Fruit fly (Drosophila melanogaster): ENCODE data around the gene Blos3.

Blos3 gene

DNA sequence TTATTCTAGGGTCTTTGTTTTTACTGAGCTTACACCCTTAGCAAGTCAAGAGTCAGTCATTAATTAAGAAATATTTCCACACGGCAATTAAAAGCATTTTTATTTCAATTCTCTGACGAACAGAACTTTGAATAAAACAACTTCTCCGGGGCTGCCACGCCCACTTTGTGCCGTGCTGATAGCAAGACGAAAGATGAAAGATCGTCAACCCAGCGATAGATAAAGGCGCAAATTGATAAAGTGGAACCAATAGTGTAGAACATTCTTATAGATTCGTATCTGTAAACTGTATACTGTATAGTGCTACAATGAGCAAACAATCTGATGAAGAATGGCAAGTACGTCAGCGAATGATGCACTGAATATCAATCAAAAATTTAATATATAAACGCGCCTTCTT lies 35.1 kb upstream of the Blos3 start:
- TF ChIP-seq CG17806 (tag; optimal IDR thresholded peaks at IDR 0.05), result no peak
- TF ChIP-seq EcR (GFP tag; optimal IDR thresholded peaks at IDR 0.05), result peak; percentile 65

DNA sequence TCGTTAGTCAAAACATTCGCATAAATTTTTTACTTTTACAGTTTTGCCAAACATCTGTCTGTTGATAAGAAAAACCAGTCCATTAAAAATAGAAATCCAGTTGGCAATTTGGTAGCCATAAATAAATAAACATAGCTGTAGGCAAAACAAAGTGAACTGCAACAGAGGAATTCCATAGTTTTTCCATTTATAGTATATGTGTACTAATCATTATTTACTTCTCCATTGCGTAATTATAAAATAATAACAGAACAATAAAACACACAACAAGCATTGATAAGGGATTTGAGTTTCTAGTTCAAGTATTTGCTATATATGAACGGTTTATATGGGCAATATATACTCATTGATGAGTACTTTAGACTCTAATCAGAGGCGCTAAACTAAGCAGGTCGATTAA lies 33.4 kb upstream of the Blos3 start:
- TF ChIP-seq CG12605 (GFP tag; IDR thresholded peaks at IDR 0.05) (no peak), gl (tag; optimal IDR thresholded peaks at IDR 0.05) (no peak), CG15710 (tag; optimal IDR thresholded peaks at IDR 0.05) (no peak), Pif1B (GFP tag; optimal IDR thresholded peaks at IDR 0.05) (no peak), CG9948 (tag; optimal IDR thresholded peaks at IDR 0.05) (no peak), CG8301 (tag; optimal IDR thresholded peaks at IDR 0.05) (no peak), CG17806 (tag; optimal IDR thresholded peaks at IDR 0.05) (no peak), CG8159 (tag; optimal IDR thresholded peaks at IDR 0.05) (no peak), Ets98B (GFP tag; IDR thresholded peaks at IDR 0.05) (no peak), CG34367 (tag; optimal IDR thresholded peaks at IDR 0.05) (no peak)

DNA sequence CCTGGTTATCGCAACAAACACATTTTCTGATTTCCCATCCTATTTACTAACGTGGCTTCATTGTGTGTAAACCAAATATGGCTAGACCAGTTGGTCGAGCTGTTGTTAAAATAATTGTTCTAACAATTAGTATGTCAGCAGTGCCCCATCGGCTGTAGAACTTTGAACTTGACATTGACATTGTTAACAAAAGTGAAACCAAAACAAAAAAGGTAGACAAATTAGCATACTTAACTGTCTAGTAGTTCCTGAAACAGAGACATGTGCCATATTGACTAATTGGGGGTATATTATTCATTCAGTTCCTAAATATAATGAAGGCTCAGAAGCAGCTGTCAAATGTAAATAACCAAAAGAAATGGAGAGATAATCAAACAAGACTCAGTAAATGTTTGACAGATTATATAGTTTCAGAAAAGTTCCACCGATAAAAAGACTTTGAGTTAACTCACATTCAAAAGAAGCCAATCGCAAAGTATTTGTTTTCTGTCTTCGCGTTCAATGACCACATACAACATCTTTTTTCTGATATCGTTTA lies 32.2 kb upstream of the Blos3 start:
- no peak for TF ChIP-seq CG34367 (tag; optimal IDR thresholded peaks at IDR 0.05)
- no peak for TF ChIP-seq EcR (GFP tag; optimal IDR thresholded peaks at IDR 0.05)
- TF ChIP-seq gl (tag; optimal IDR thresholded peaks at IDR 0.05), result no peak
- TF ChIP-seq D1 (tag; optimal IDR thresholded peaks at IDR 0.05), result no peak
- no peak for TF ChIP-seq CG13204 (GFP tag; optimal IDR thresholded peaks at IDR 0.05)
- no peak for TF ChIP-seq Pif1A (GFP tag; optimal IDR thresholded peaks at IDR 0.05)
- no peak for TF ChIP-seq CG9948 (tag; optimal IDR thresholded peaks at IDR 0.05)
- TF ChIP-seq CG8301 (tag; optimal IDR thresholded peaks at IDR 0.05), result no peak

DNA sequence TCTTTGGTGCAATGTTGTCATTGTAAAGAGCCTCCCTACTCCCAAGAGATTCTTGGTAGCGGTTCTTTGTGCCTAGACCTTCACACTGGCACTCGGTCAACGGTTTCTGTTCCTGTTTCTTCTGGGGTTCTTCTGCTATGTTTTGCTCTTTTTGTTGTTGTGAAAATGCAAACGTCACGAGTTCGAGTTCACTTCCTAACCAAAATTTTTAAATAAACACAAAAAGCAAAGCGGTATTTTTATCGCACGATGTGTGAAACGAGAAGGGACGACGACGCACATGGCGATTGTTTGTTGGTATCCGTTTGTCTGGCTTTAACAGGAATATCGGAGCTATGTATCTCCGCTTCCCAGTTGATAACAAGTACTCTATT lies 30.0 kb upstream of the Blos3 start:
- no peak for TF ChIP-seq CG9948 (tag; optimal IDR thresholded peaks at IDR 0.05)
- peak; percentile 77 for TF ChIP-seq EcR (GFP tag; optimal IDR thresholded peaks at IDR 0.05)

DNA sequence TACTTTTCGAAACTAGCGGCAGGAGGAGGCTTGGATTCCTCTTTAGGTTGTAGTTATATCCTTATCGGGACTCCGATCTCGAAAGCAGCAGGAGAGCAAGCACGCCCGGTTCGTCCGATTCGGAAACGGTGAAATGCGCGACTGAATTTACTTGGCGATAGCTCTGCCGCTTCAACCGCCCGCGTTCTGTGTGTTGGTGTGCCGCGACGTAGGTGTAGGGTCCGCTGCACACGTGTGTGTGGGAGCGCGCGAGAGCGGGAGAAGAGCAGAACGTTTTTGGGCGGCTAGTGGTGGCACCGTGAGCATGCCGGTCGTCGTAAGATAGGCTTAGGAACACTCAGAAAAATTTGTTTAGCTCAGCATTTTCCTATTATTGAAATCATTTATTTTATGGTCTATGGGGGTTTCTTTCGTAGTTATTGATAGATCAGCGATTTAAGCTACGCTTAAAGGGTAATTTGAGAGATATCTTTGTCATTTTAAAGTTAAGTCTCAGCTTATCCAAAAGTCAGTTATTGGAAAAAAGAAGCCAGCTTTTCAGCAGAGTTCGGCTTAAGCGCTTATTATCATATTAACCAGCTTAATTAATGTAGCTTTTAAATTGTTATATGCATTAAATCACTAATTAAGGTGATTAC lies 29.5 kb upstream of the Blos3 start:
- TF ChIP-seq fd96Ca (GFP tag; IDR thresholded peaks at IDR 0.05), result no peak
- TF ChIP-seq CG17806 (tag; optimal IDR thresholded peaks at IDR 0.05), result peak; percentile 2
- peak; percentile 64 for TF ChIP-seq EcR (GFP tag; optimal IDR thresholded peaks at IDR 0.05)
- peak; percentile 40 for TF ChIP-seq Pif1B (GFP tag; optimal IDR thresholded peaks at IDR 0.05)
- TF ChIP-seq CG10348 (GFP tag; IDR thresholded peaks at IDR 0.05), result no peak
- TF ChIP-seq gl (tag; optimal IDR thresholded peaks at IDR 0.05), result peak; percentile 10
- TF ChIP-seq Pif1A (GFP tag; optimal IDR thresholded peaks at IDR 0.05), result peak; percentile 27
- TF ChIP-seq CG8301 (tag; optimal IDR thresholded peaks at IDR 0.05), result peak; percentile 21
- TF ChIP-seq CG14655 (GFP tag; optimal IDR thresholded peaks at IDR 0.05), result peak; percentile 39
- peak; percentile 95 for TF ChIP-seq CG13204 (GFP tag; optimal IDR thresholded peaks at IDR 0.05)
- no peak for TF ChIP-seq CG32121 (GFP tag; IDR thresholded peaks at IDR 0.05)
- TF ChIP-seq CG8159 (tag; optimal IDR thresholded peaks at IDR 0.05), result peak; percentile 4

DNA sequence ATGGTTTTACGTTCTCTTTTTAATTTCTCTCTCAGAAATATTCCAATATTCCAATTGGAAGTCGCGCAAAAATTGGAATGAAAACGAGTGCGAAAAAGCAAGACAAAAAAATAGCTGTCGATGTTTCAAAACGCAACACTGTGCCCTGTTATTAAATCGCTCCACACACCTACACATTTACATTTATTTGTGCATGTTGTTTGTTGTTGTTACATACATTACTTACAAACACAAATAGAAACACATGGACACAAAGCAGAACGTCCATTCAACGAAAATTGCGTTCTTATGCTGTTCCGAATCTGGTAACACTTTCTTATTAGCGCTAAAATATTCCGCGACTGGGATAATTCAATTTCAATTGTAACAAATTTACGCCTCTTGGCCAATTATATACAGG lies 28.8 kb upstream of the Blos3 start:
- TF ChIP-seq fd96Ca (GFP tag; IDR thresholded peaks at IDR 0.05) (no peak), CG15710 (tag; optimal IDR thresholded peaks at IDR 0.05) (no peak), CG12605 (GFP tag; IDR thresholded peaks at IDR 0.05) (no peak), CG4496 (GFP tag; IDR thresholded peaks at IDR 0.05) (no peak), gl (tag; optimal IDR thresholded peaks at IDR 0.05) (no peak), CG14655 (GFP tag; optimal IDR thresholded peaks at IDR 0.05) (no peak), Snoo (tag; optimal IDR thresholded peaks at IDR 0.05) (no peak), CG8301 (tag; optimal IDR thresholded peaks at IDR 0.05) (no peak), CG10348 (GFP tag; IDR thresholded peaks at IDR 0.05) (no peak), CG8159 (tag; optimal IDR thresholded peaks at IDR 0.05) (no peak), D1 (tag; optimal IDR thresholded peaks at IDR 0.05) (no peak), Pif1A (GFP tag; optimal IDR thresholded peaks at IDR 0.05) (no peak), EcR (GFP tag; optimal IDR thresholded peaks at IDR 0.05) (no peak), CG13204 (GFP tag; optimal IDR thresholded peaks at IDR 0.05) (no peak), CG32121 (GFP tag; IDR thresholded peaks at IDR 0.05) (no peak), rn (GFP tag; IDR thresholded peaks at IDR 0.05) (no peak)

DNA sequence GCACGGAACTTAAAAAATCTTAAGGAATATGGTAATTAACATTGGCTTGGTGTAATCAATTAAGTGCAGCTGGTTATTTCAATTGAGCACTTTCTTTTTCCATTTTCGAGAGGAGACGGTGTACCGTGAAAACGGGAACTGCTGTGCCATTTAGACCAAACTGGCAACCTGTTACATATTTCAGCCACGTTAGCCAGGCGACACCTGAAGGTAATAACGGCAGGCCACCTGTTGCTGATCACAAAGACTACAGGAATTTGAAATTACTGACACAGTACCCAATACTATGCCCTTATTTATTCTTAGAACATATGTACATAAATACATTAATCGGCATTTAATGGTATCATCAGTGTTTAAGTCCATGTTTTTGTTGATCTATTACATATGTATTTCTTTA lies 27.8 kb upstream of the Blos3 start:
- no peak for TF ChIP-seq CG10348 (GFP tag; IDR thresholded peaks at IDR 0.05)
- no peak for TF ChIP-seq Snoo (tag; optimal IDR thresholded peaks at IDR 0.05)
- TF ChIP-seq rn (GFP tag; IDR thresholded peaks at IDR 0.05), result no peak
- TF ChIP-seq gl (tag; optimal IDR thresholded peaks at IDR 0.05), result no peak
- TF ChIP-seq CG8301 (tag; optimal IDR thresholded peaks at IDR 0.05), result no peak
- no peak for TF ChIP-seq Pif1B (GFP tag; optimal IDR thresholded peaks at IDR 0.05)
- TF ChIP-seq Ets98B (GFP tag; IDR thresholded peaks at IDR 0.05), result no peak
- no peak for TF ChIP-seq CG32121 (GFP tag; IDR thresholded peaks at IDR 0.05)
- TF ChIP-seq EcR (GFP tag; optimal IDR thresholded peaks at IDR 0.05), result no peak
- TF ChIP-seq D1 (tag; optimal IDR thresholded peaks at IDR 0.05), result no peak
- TF ChIP-seq CG14655 (GFP tag; optimal IDR thresholded peaks at IDR 0.05), result no peak
- TF ChIP-seq CG12605 (GFP tag; IDR thresholded peaks at IDR 0.05), result no peak
- no peak for TF ChIP-seq fd96Ca (GFP tag; IDR thresholded peaks at IDR 0.05)
- TF ChIP-seq CG34367 (tag; optimal IDR thresholded peaks at IDR 0.05), result no peak
- no peak for TF ChIP-seq CG4496 (GFP tag; IDR thresholded peaks at IDR 0.05)
- TF ChIP-seq CG13204 (GFP tag; optimal IDR thresholded peaks at IDR 0.05), result no peak
- TF ChIP-seq Pif1A (GFP tag; optimal IDR thresholded peaks at IDR 0.05), result no peak
- no peak for TF ChIP-seq CG17806 (tag; optimal IDR thresholded peaks at IDR 0.05)
- no peak for TF ChIP-seq CG8159 (tag; optimal IDR thresholded peaks at IDR 0.05)
